Fruit fly (Drosophila melanogaster) whole organism, embryonic: Measurements from ENCODE around the gene CG11596.

Experiments
- ATbp ChIP-seq: fragments of 200-800 bp; sonication (Bioruptor generic); optimal IDR thresholded peaks from 2 replicates; lab custom pipeline; 2017; ENCODE audit warnings: missing biosample characterization, mild to moderate bottlenecking, missing genetic modification characterization, missing genetic modification reagents
- Ada2b ChIP-seq: fragments of 200-800 bp; sonication (Bioruptor generic); IDR thresholded peaks from 2 replicates; pipeline ENCODE4 v1.3.6; 2022; ENCODE audit warnings: missing biosample characterization, missing genetic modification characterization
- Awh ChIP-seq: fragments of 200-800 bp; sonication (Bioruptor generic); IDR thresholded peaks from 2 replicates; pipeline ENCODE4, ENCODE4 v1.3.6; 2022; ENCODE audit warnings: missing biosample characterization, missing genetic modification characterization
- BEAF-32 ChIP-seq: fragments of 200-800 bp; sonication (Bioruptor generic); optimal IDR thresholded peaks from 3 replicates; lab custom pipeline; 2017; ENCODE audit warnings: missing biosample characterization, missing genetic modification characterization, mild to moderate bottlenecking, moderate library complexity, missing genetic modification reagents
- Blimp-1 ChIP-seq: fragments of 200-800 bp; sonication (Bioruptor generic); optimal IDR thresholded peaks from 3 replicates; lab custom pipeline; 2018; ENCODE audit warnings: missing biosample characterization, missing genetic modification characterization, mild to moderate bottlenecking, moderate library complexity, missing genetic modification reagents
- CG10147 ChIP-seq: fragments of 200-800 bp; sonication (Bioruptor generic); optimal IDR thresholded peaks from 2 replicates; lab custom pipeline; 2019; ENCODE audit warnings: missing biosample characterization, mild to moderate bottlenecking, missing genetic modification characterization, moderate library complexity
- CG10543 ChIP-seq: fragments of 200-800 bp; sonication (Bioruptor generic); optimal IDR thresholded peaks from 3 replicates; lab custom pipeline; 2017; ENCODE audit warnings: missing biosample characterization, mild to moderate bottlenecking, missing genetic modification characterization, moderate library complexity
- CG13775 ChIP-seq: fragments of 200-800 bp; sonication (Bioruptor generic); optimal IDR thresholded peaks from 3 replicates; lab custom pipeline; 2017; ENCODE audit warnings: missing biosample characterization, mild to moderate bottlenecking, missing genetic modification characterization
- CG14860 ChIP-seq: fragments of 200-800 bp; sonication (Bioruptor generic); IDR thresholded peaks from 3 replicates; pipeline ENCODE4 v1.3.6; 2022; ENCODE audit warnings: missing biosample characterization, missing genetic modification characterization; ENCODE audit not compliant: partially characterized antibody
- CG15601 ChIP-seq: fragments of 200-800 bp; sonication (Bioruptor generic); optimal IDR thresholded peaks from 3 replicates; lab custom pipeline; 2019; ENCODE audit warnings: missing biosample characterization, mild to moderate bottlenecking, missing genetic modification characterization, moderate library complexity
- CG2129 ChIP-seq: fragments of 200-800 bp; sonication (Bioruptor generic); IDR thresholded peaks from 2 replicates; pipeline ENCODE4 v1.3.6; 2022; ENCODE audit warnings: missing biosample characterization, missing genetic modification characterization; ENCODE audit not compliant: partially characterized antibody
- CG4707 ChIP-seq: fragments of 200-800 bp; sonication (Bioruptor generic); optimal IDR thresholded peaks from 2 replicates; lab custom pipeline; 2018; ENCODE audit warnings: missing biosample characterization, mild to moderate bottlenecking, missing genetic modification characterization, moderate library complexity
- CG5180 ChIP-seq: fragments of 200-800 bp; sonication (Bioruptor generic); optimal IDR thresholded peaks from 3 replicates; lab custom pipeline; 2017; ENCODE audit warnings: missing biosample characterization, missing genetic modification characterization, mild to moderate bottlenecking, moderate library complexity, missing genetic modification reagents
- CG6791 ChIP-seq: fragments of 200-800 bp; sonication (Bioruptor generic); IDR thresholded peaks from 3 replicates; pipeline ENCODE4 v1.3.6; 2022; ENCODE audit warnings: missing biosample characterization, missing genetic modification characterization; ENCODE audit not compliant: partially characterized antibody
- CG8281 ChIP-seq: fragments of 200-800 bp; sonication (Bioruptor generic); optimal IDR thresholded peaks from 2 replicates; lab custom pipeline; 2018; ENCODE audit warnings: missing biosample characterization, mild to moderate bottlenecking, missing genetic modification characterization, moderate library complexity
- CG8924 ChIP-seq: fragments of 200-800 bp; optimal IDR thresholded peaks from 3 replicates; lab custom pipeline; 2019; ENCODE audit warnings: missing biosample characterization, mild to moderate bottlenecking, missing genetic modification characterization, moderate library complexity
- CG9876 ChIP-seq: fragments of 200-800 bp; sonication (Bioruptor generic); optimal IDR thresholded peaks from 2 replicates; lab custom pipeline; 2016; ENCODE audit warnings: missing biosample characterization, missing genetic modification characterization
- Dad ChIP-seq: fragments of 200-800 bp; sonication (Bioruptor generic); optimal IDR thresholded peaks from 3 replicates; lab custom pipeline; 2016; ENCODE audit warnings: missing biosample characterization, missing genetic modification characterization
- Dll ChIP-seq: fragments of 200-800 bp; sonication (Bioruptor generic); IDR thresholded peaks from 4 replicates; pipeline ENCODE4 v1.3.6; 2022; ENCODE audit warnings: missing biosample characterization, missing genetic modification characterization; ENCODE audit not compliant: partially characterized antibody
- Eip74EF ChIP-seq, 2 experiments: fragments of 200-800 bp in 1 of 2; fragments of >200 bp in 1 of 2; sonication (Bioruptor generic) in 1 of 2; optimal IDR thresholded peaks; 2 replicates each; lab custom pipeline; 2017 to 2019; ENCODE audit warnings: missing biosample characterization in 2 of 2, missing genetic modification characterization in 2 of 2, mild to moderate bottlenecking in 1 of 2, moderate library complexity in 1 of 2
- Fer2 ChIP-seq: fragments of 200-800 bp; sonication (Bioruptor generic); optimal IDR thresholded peaks from 2 replicates; lab custom pipeline; 2018; ENCODE audit warnings: missing biosample characterization, mild to moderate bottlenecking, missing genetic modification characterization, moderate library complexity
- HLH4C ChIP-seq: fragments of 200-800 bp; sonication (Bioruptor generic); IDR thresholded peaks from 3 replicates; pipeline ENCODE4 v1.3.6; 2022; ENCODE audit warnings: missing biosample characterization, missing genetic modification characterization; ENCODE audit not compliant: partially characterized antibody
- Myb ChIP-seq: fragments of 200-800 bp; sonication (Bioruptor generic); optimal IDR thresholded peaks from 2 replicates; lab custom pipeline; 2016; ENCODE audit warnings: missing biosample characterization, missing genetic modification characterization
- Nf-YB ChIP-seq: fragments of 200-800 bp; sonication (Bioruptor generic); optimal IDR thresholded peaks from 3 replicates; lab custom pipeline; 2019; ENCODE audit warnings: missing biosample characterization, mild to moderate bottlenecking, missing genetic modification characterization, moderate library complexity
- Nf-YC ChIP-seq: fragments of 200-800 bp; optimal IDR thresholded peaks from 3 replicates; lab custom pipeline; 2019; ENCODE audit warnings: missing biosample characterization, mild to moderate bottlenecking, missing genetic modification characterization, moderate library complexity
- Sin3A ChIP-seq: fragments of >200 bp; optimal IDR thresholded peaks from 2 replicates; lab custom pipeline; 2018
- Sox102F ChIP-seq: fragments of 200-800 bp; sonication (Bioruptor generic); optimal IDR thresholded peaks from 2 replicates; lab custom pipeline; 2018; ENCODE audit warnings: missing biosample characterization, mild to moderate bottlenecking, missing genetic modification characterization, moderate library complexity
- Vsx1 ChIP-seq: fragments of 200-800 bp; sonication (Bioruptor generic); optimal IDR thresholded peaks from 2 replicates; lab custom pipeline; 2017; ENCODE audit warnings: missing biosample characterization, mild to moderate bottlenecking, missing genetic modification characterization, missing genetic modification reagents
- ara ChIP-seq: fragments of 200-800 bp; sonication (Bioruptor generic); IDR thresholded peaks from 2 replicates; pipeline ENCODE4 v1.3.6; 2022; ENCODE audit warnings: missing biosample characterization, missing genetic modification characterization
- bigmax ChIP-seq: fragments of 200-800 bp; sonication (Bioruptor generic); optimal IDR thresholded peaks from 2 replicates; lab custom pipeline; 2018; ENCODE audit warnings: missing biosample characterization, mild to moderate bottlenecking, missing genetic modification characterization
- cg ChIP-seq: fragments of 200-800 bp; sonication (Bioruptor generic); optimal IDR thresholded peaks from 3 replicates; lab custom pipeline; 2019; ENCODE audit warnings: missing biosample characterization, mild to moderate bottlenecking, missing genetic modification characterization, moderate library complexity
- chinmo ChIP-seq: fragments of 200-800 bp; sonication (Bioruptor generic); IDR thresholded peaks from 4 replicates; pipeline ENCODE4 v1.3.6; 2022; ENCODE audit warnings: missing biosample characterization, missing genetic modification characterization; ENCODE audit not compliant: partially characterized antibody
- ci ChIP-seq: fragments of 200-800 bp; sonication (Bioruptor generic); IDR thresholded peaks from 3 replicates; pipeline ENCODE4 v1.3.6; 2022; ENCODE audit warnings: missing biosample characterization, missing genetic modification characterization
- dm ChIP-seq: fragments of 200-800 bp; sonication (Bioruptor generic); optimal IDR thresholded peaks from 3 replicates; lab custom pipeline; 2016; ENCODE audit warnings: missing biosample characterization, missing genetic modification characterization
- emc ChIP-seq: fragments of 200-800 bp; sonication (Bioruptor generic); optimal IDR thresholded peaks from 2 replicates; lab custom pipeline; 2016; ENCODE audit warnings: missing biosample characterization, missing genetic modification characterization
- en ChIP-seq: fragments of 200-800 bp; sonication (Bioruptor generic); optimal IDR thresholded peaks from 2 replicates; lab custom pipeline; 2016; ENCODE audit warnings: missing biosample characterization, missing genetic modification characterization
- fd96Cb ChIP-seq: fragments of 200-800 bp; sonication (Bioruptor generic); optimal IDR thresholded peaks from 2 replicates; lab custom pipeline; 2018; ENCODE audit warnings: missing biosample characterization, mild to moderate bottlenecking, missing genetic modification characterization, moderate library complexity
- grau ChIP-seq: fragments of 200-800 bp; optimal IDR thresholded peaks from 3 replicates; lab custom pipeline; 2019; ENCODE audit warnings: missing biosample characterization, mild to moderate bottlenecking, missing genetic modification characterization, moderate library complexity
- gro ChIP-seq: fragments of 200-800 bp; sonication (Bioruptor generic); optimal IDR thresholded peaks from 2 replicates; lab custom pipeline; 2016; ENCODE audit warnings: missing biosample characterization, missing genetic modification characterization
- ham ChIP-seq: fragments of 200-800 bp; sonication (Bioruptor generic); IDR thresholded peaks from 2 replicates; pipeline ENCODE4 v1.3.6; 2022; ENCODE audit warnings: missing biosample characterization, missing genetic modification characterization
- hkb ChIP-seq, 2 experiments: fragments of 200-800 bp in 1 of 2; fragments of >200 bp in 1 of 2; sonication (Bioruptor generic) in 1 of 2; IDR thresholded peaks in 1 of 2; optimal IDR thresholded peaks in 1 of 2; 2 replicates each; pipeline versions ENCODE4 v1.3.6 to Lab custom; 2017 to 2022; ENCODE audit warnings: missing biosample characterization in 1 of 2, missing genetic modification characterization in 1 of 2
- ind ChIP-seq: fragments of 200-800 bp; sonication (Bioruptor generic); optimal IDR thresholded peaks from 3 replicates; lab custom pipeline; 2016; ENCODE audit warnings: missing biosample characterization, missing genetic modification characterization
- sens ChIP-seq: fragments of 200-800 bp; sonication (Bioruptor generic); peaks from one replicate; lab custom pipeline; 2016; ENCODE audit warnings: missing biosample characterization, missing genetic modification characterization
- sima ChIP-seq: fragments of 200-800 bp; sonication (Bioruptor generic); optimal IDR thresholded peaks from 2 replicates; lab custom pipeline; 2016; ENCODE audit warnings: missing biosample characterization, missing genetic modification characterization
- sna ChIP-seq: fragments of 200-800 bp; sonication (Bioruptor generic); IDR thresholded peaks from 2 replicates; pipeline ENCODE4 v1.3.6; 2022; ENCODE audit warnings: missing biosample characterization, missing genetic modification characterization; ENCODE audit not compliant: partially characterized antibody
- trh ChIP-seq: fragments of 200-800 bp; sonication (Bioruptor generic); optimal IDR thresholded peaks from 2 replicates; lab custom pipeline; 2016; ENCODE audit warnings: missing biosample characterization, missing genetic modification characterization
- tup ChIP-seq: fragments of 200-800 bp; sonication (Bioruptor generic); optimal IDR thresholded peaks from 2 replicates; lab custom pipeline; 2016; ENCODE audit warnings: missing biosample characterization, mild to moderate bottlenecking, missing genetic modification characterization, moderate library complexity
- yki ChIP-seq: fragments of >200 bp; optimal IDR thresholded peaks from 3 replicates; lab custom pipeline; 2018

CG11596 gene

dm6 chrX:1975879-1976601, 48.6 kb downstream of the CG11596 start (continued):
- TF ChIP-seq Nf-YB (GFP tag; lab: Kevin White, UChicago) = peak; percentile 70
- no peak for TF ChIP-seq Dll (GFP tag; lab: Robert Waterston, UW)
- no peak for TF ChIP-seq CG4707 (GFP tag; lab: Kevin White, UChicago)
- peak; percentile 86 for TF ChIP-seq cg (GFP tag; lab: Kevin White, UChicago)
- TF ChIP-seq CG9876 (GFP tag; lab: Kevin White, UChicago) = no peak
- peak; percentile 83; the same call in 3 of the 4 replicates for TF ChIP-seq chinmo (GFP tag; lab: Robert Waterston, UW)
- no peak for TF ChIP-seq bigmax
- peak; percentile 39; the same call in 2 of the 3 replicates for TF ChIP-seq ci (GFP tag; lab: Robert Waterston, UW)
- no peak for TF ChIP-seq Vsx1
- TF ChIP-seq CG10543 (GFP tag; lab: Kevin White, UChicago) = peak; percentile 24
- no peak for TF ChIP-seq sima (GFP tag; lab: Kevin White, UChicago)
- TF ChIP-seq CG10147 (GFP tag; lab: Kevin White, UChicago) = no peak
- peak; percentile 98 for TF ChIP-seq Blimp-1 (GFP tag; lab: Kevin White, UChicago)
- TF ChIP-seq BEAF-32 (GFP tag; lab: Kevin White, UChicago) = no peak
- 0 out of 3 replicates have a peak, but pooled peaks have one; percentile 9 for TF ChIP-seq HLH4C (GFP tag; lab: Robert Waterston, UW)
- no peak for TF ChIP-seq tup (GFP tag; lab: Kevin White, UChicago)
- TF ChIP-seq ATbp (GFP tag; lab: Kevin White, UChicago) = peak; percentile 37
- peak; percentile 61 for TF ChIP-seq Nf-YC
- no peak for TF ChIP-seq CG5180
- TF ChIP-seq emc (GFP tag; lab: Kevin White, UChicago) = no peak
- no peak for TF ChIP-seq CG13775 (GFP tag; lab: Kevin White, UChicago)
- no peak for TF ChIP-seq fd96Cb (tag; lab: Kevin White, UChicago)
- no peak for TF ChIP-seq Dad (GFP tag; lab: Kevin White, UChicago)
- no peak for TF ChIP-seq en
- no peak for TF ChIP-seq Fer2 (tag; lab: Kevin White, UChicago)
- TF ChIP-seq CG14860 = no peak
- TF ChIP-seq CG2129 = no peak
- TF ChIP-seq CG8924 (tag; lab: Kevin White, UChicago) = no peak
- 0 out of 2 replicates have a peak, but pooled peaks have one; percentile 5 for TF ChIP-seq Awh (GFP tag; lab: Robert Waterston, UW)
- TF ChIP-seq dm (GFP tag; lab: Kevin White, UChicago) = peak; percentile 23
- no peak for TF ChIP-seq hkb (optimal IDR thresholded peaks at IDR 0.05; lab: Kevin White, UChicago)
- TF ChIP-seq hkb (GFP tag; IDR thresholded peaks at IDR 0.05; lab: Robert Waterston, UW) = no peak
- 0 out of 2 replicates have a peak, but pooled peaks have one; percentile 26 for TF ChIP-seq sna (GFP tag; lab: Robert Waterston, UW)
- TF ChIP-seq ham (GFP tag; lab: Robert Waterston, UW) = no peak
- TF ChIP-seq Myb (GFP tag; lab: Kevin White, UChicago) = no peak
- no peak for TF ChIP-seq ara
- TF ChIP-seq trh = no peak
- TF ChIP-seq Ada2b (GFP tag; lab: Robert Waterston, UW) = no peak
- no peak for TF ChIP-seq Sox102F
- TF ChIP-seq CG15601 (tag; lab: Kevin White, UChicago) = no peak
- no peak for TF ChIP-seq Sin3A (lab: Kevin White, UChicago)
- no peak for TF ChIP-seq CG8281
- TF ChIP-seq sens = peak; percentile 75
- TF ChIP-seq CG6791 (GFP tag; lab: Robert Waterston, UW) = 0 out of 3 replicates have a peak, but pooled peaks have one; percentile 9
- no peak for TF ChIP-seq grau (tag; lab: Kevin White, UChicago)
- TF ChIP-seq gro (GFP tag; lab: Kevin White, UChicago) = no peak
- TF ChIP-seq Eip74EF (GFP tag; optimal IDR thresholded peaks at IDR 0.05; lab: Kevin White, UChicago) = peak in 1 of 2 experiments; percentile 14
- no peak for TF ChIP-seq ind
- peak; percentile 78 for TF ChIP-seq yki (lab: Kevin White, UChicago)
